Worm (Caenorhabditis elegans) whole organism, L4/young adult: ENCODE results near the gene B0034.4.

Experiments used
- W03F9.2 ChIP-seq: fragments of 150-350 bp; optimal IDR thresholded peaks from 2 replicates; lab custom pipeline; 2014; ENCODE audit warnings: missing biosample characterization, missing genetic modification characterization
- dao-5 ChIP-seq: sonication (generic microtip); optimal IDR thresholded peaks from 2 replicates; lab custom pipeline; 2016; ENCODE audit warnings: missing genotype, missing genetic modification characterization, moderate library complexity, missing compliant biosample characterization
- him-1 ChIP-seq: sonication (generic microtip); optimal IDR thresholded peaks from 2 replicates; lab custom pipeline; 2016; ENCODE audit warnings: missing genotype, missing genetic modification reagents, missing genetic modification characterization, missing compliant biosample characterization

DNA sequence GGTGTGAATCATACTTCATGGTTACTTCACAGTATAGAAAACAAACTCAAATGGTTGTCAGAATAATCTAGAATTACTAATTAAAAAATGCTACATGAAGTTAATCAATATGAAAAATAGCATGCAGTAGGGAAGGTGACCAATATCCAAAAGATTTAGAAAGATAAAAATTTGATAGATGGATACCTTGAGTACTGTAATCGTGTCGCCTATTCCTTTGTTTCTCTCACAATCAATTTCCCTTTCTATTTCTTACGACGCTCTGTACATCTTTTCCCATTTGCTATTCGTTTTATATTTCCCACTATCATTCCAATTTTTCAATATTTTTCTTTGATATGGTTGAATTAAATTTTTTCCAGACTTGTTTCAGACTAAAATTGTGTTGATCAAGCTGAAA lies 8.0 kb downstream of the B0034.4 start, which contains the start of gene B0034.7:
- TF ChIP-seq W03F9.2 (tag; lab: Kevin White, UChicago) (no peak), dao-5 (tag; lab: Kevin White, UChicago) (no peak), him-1 (no peak)
